Fruit fly (Drosophila melanogaster): ENCODE data around the gene CG42394.

The CG42394 gene

DNA sequence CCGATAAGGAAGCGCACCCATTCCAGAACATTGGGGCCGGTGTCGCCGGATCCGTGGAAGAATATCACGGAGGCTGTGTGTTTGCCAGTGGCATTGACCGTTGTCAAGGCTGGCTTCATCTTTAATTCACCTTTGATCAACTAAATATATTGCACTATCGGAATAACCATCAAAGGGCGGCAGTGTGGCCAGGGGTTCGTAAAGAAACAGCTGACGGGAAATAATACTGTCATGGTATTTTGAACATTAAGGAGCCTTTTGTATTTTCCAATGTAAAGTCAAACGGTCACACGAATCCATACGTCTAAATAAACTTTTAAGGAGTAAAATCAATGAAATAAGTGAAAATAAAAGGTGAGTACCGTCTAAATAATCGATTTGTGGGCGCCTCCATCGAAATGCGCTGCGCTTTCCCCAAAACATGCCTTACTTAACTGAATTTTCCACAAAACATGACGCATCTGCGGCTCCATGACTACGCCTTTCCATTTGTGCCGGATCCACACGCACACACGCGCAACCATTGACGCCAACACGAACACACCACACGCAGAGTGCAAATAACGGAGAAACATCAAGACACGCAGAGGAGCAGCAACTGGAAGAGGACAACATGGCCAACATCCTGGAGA lies 4.7 kb downstream of the CG42394 start, which contains the start of the genes CG6567 and CG4511 (continued):
- TF ChIP-seq CG10209 (GFP tag; optimal IDR thresholded peaks at IDR 0.05) (no peak), CG10267 (tag; optimal IDR thresholded peaks at IDR 0.05) (peak; percentile 8), CG12659 (GFP tag; optimal IDR thresholded peaks at IDR 0.05) (peak; percentile 55), CG12104 (GFP tag; optimal IDR thresholded peaks at IDR 0.05) (no peak), Drgx (GFP tag; IDR thresholded peaks at IDR 0.05) (no peak), dati (GFP tag; IDR thresholded peaks at IDR 0.05) (no peak), Dfd (GFP tag; optimal IDR thresholded peaks at IDR 0.05) (no peak), Tbp (GFP tag; optimal IDR thresholded peaks at IDR 0.05) (no peak), CG15479 (GFP tag; optimal IDR thresholded peaks at IDR 0.05) (no peak), dm (GFP tag; optimal IDR thresholded peaks at IDR 0.05) (no peak), luna (GFP tag; optimal IDR thresholded peaks at IDR 0.05) (no peak), vfl (GFP tag; optimal IDR thresholded peaks at IDR 0.05) (no peak), CG31365 (tag; optimal IDR thresholded peaks at IDR 0.05) (no peak), CG9797 (GFP tag; optimal IDR thresholded peaks at IDR 0.05) (peak; percentile 78), Ets97D (GFP tag; optimal IDR thresholded peaks at IDR 0.05) (peak; percentile 45), Meics (GFP tag; optimal IDR thresholded peaks at IDR 0.05) (no peak), CG9876 (GFP tag; optimal IDR thresholded peaks at IDR 0.05) (no peak), nerfin-1 (tag; optimal IDR thresholded peaks at IDR 0.05) (no peak), CG1603 (tag; optimal IDR thresholded peaks at IDR 0.05) (peak; percentile 55), CG7556 (GFP tag; optimal IDR thresholded peaks at IDR 0.05) (no peak), chinmo (GFP tag; IDR thresholded peaks at IDR 0.05; ENCODE audit: partially characterized antibody) (no peak), Sry-δ (GFP tag; optimal IDR thresholded peaks at IDR 0.05) (peak; percentile 19), CG13775 (GFP tag; optimal IDR thresholded peaks at IDR 0.05) (peak; percentile 4), Hey (tag; optimal IDR thresholded peaks at IDR 0.05) (no peak), CG10654 (GFP tag; optimal IDR thresholded peaks at IDR 0.05) (no peak), Lhr (GFP tag; optimal IDR thresholded peaks at IDR 0.05) (peak; percentile 36), jing (GFP tag; optimal IDR thresholded peaks at IDR 0.05) (no peak), CG17802 (tag; optimal IDR thresholded peaks at IDR 0.05) (no peak), eve (GFP tag; optimal IDR thresholded peaks at IDR 0.05) (no peak), CG15514 (GFP tag; optimal IDR thresholded peaks at IDR 0.05) (peak; percentile 44), CG17829 (tag; optimal IDR thresholded peaks at IDR 0.05) (peak; percentile 50), CG6272 (GFP tag; IDR thresholded peaks at IDR 0.05) (no peak), CG15073 (GFP tag; optimal IDR thresholded peaks at IDR 0.05) (no peak), row (GFP tag; IDR thresholded peaks at IDR 0.05) (no peak), Deaf1 (tag; optimal IDR thresholded peaks at IDR 0.05) (no peak), CG7357 (GFP tag; IDR thresholded peaks at IDR 0.05) (no peak), Six4 (GFP tag; optimal IDR thresholded peaks at IDR 0.05) (no peak), CG15269 (tag; optimal IDR thresholded peaks at IDR 0.05) (no peak)

DNA sequence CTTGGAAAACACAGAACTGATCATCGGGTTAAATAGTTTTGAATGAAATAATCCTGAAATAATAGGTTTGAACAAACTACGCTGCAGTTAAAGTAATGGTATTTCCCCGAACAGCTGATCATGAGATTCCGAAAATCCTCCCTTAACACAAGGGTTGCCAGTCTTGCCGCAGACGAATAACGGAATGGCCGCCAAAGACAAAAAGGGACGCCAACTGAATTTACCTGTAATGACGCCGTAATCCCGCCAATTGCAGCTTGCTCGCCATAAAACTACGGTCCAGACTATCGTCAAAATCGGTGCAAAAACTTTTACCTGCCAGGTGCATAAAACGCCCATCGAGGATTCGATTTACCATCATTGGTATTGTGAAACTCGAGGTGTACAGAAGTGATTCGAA lies 7.0 kb downstream of the CG42394 start, which contains the start of gene CG4570:
TSS of gene CG4570 (plus strand) at position 190 of the 400 bp plus-strand sequence.
- TF ChIP-seq trem (tag; optimal IDR thresholded peaks at IDR 0.05) (peak; percentile 48), crp (GFP tag; optimal IDR thresholded peaks at IDR 0.05) (peak in 1 of 2 experiments; percentile 76), MESR4 (GFP tag; optimal IDR thresholded peaks at IDR 0.05) (peak; percentile 29), CG1024 (GFP tag; IDR thresholded peaks at IDR 0.05) (no peak), CG13424 (tag; optimal IDR thresholded peaks at IDR 0.05) (no peak), bbx (GFP tag; IDR thresholded peaks at IDR 0.05; ENCODE audit: partially characterized antibody) (no peak), nerfin-1 (tag; optimal IDR thresholded peaks at IDR 0.05) (peak; percentile 83), Hmr (GFP tag; optimal IDR thresholded peaks at IDR 0.05) (no peak), stwl (tag; optimal IDR thresholded peaks at IDR 0.05) (peak; percentile 5), CkIIα-i1 (GFP tag; IDR thresholded peaks at IDR 0.05) (no peak), cas (GFP tag; IDR thresholded peaks at IDR 0.05) (no peak), sc (optimal IDR thresholded peaks at IDR 0.05) (no peak), sc (GFP tag; optimal IDR thresholded peaks at IDR 0.05) (no peak), org-1 (GFP tag; optimal IDR thresholded peaks at IDR 0.05) (no peak), CG6654 (GFP tag; optimal IDR thresholded peaks at IDR 0.05) (no peak)

Data from whole organism, embryonic.